Fruit fly (Drosophila melanogaster): ENCODE data around the gene alphaTub85E.

- TF ChIP-seq usp (GFP tag; optimal IDR thresholded peaks at IDR 0.05) (no peak), CG8478 (optimal IDR thresholded peaks at IDR 0.05) (no peak), Dll (optimal IDR thresholded peaks at IDR 0.05) (no peak), pan (optimal IDR thresholded peaks at IDR 0.05) (no peak), psq (optimal IDR thresholded peaks at IDR 0.05) (no peak)
These were observed 26.5 kb upstream of the alphaTub85E start, which contains the start of gene Mpi for dm6 chr3R:9759360-9760191.

Measured in whole organism.